Fruit fly (Drosophila melanogaster) whole organism, embryonic: ENCODE measurements around the gene TwdlF.

ENCODE experiments used
- CG12299 ChIP-seq: fragments of 200-800 bp; sonication (Bioruptor generic); optimal IDR thresholded peaks from 2 replicates; lab custom pipeline; 2018; ENCODE audit warnings: missing biosample characterization, mild to moderate bottlenecking, missing genetic modification characterization
- Hr3 ChIP-seq: fragments of 200-800 bp; sonication (Bioruptor generic); optimal IDR thresholded peaks from 3 replicates; lab custom pipeline; 2016; ENCODE audit warnings: missing biosample characterization, missing genetic modification characterization
- Hr78 ChIP-seq, 2 experiments: fragments of 200-800 bp in 1 of 2; fragments of >200 bp in 1 of 2; sonication (Bioruptor generic) in 1 of 2; optimal IDR thresholded peaks; 2 replicates each; lab custom pipeline; 2017 to 2019; ENCODE audit warnings: missing biosample characterization in 2 of 2, missing genetic modification characterization in 2 of 2, mild to moderate bottlenecking in 1 of 2, moderate library complexity in 1 of 2

DNA sequence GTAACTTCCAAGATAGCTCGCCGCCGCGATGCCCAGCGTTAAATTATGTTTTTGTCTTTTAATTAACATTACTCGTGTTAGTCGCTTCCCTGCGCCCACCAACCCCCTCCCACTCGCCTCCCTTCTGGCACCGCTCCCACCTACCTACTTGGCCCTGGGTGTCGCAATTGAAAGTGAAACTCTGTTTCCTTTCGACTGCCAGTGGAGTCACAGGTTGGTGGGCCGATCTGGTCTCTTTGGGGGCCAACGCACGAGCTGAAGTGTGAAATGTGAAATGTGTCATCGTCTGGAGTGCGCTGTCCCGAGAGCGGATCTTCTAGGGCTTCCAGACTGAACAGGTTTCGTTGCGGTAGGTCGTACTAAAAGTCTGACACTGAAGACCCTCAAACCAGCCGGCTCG is 32.2 kb upstream of the TwdlF start:
- no peak for TF ChIP-seq CG12299 (tag; lab: Kevin White, UChicago)
- no peak for TF ChIP-seq Hr78 (GFP tag; optimal IDR thresholded peaks at IDR 0.05; lab: Kevin White, UChicago)
- TF ChIP-seq Hr3 (GFP tag; lab: Kevin White, UChicago), result no peak
